Fruit fly (Drosophila melanogaster) whole organism, prepupa: Measurements from ENCODE around the gene ND-18.

Source experiments
- CG16779 ChIP-seq: fragments of 200-800 bp; sonication (Bioruptor generic); optimal IDR thresholded peaks from 3 replicates; lab custom pipeline; 2017; ENCODE audit warnings: missing biosample characterization, mild to moderate bottlenecking, missing genetic modification characterization
- CG3919 ChIP-seq: fragments of 200-800 bp; sonication (Bioruptor generic); optimal IDR thresholded peaks from 3 replicates; lab custom pipeline; 2016; ENCODE audit warnings: missing biosample characterization, missing genetic modification characterization
- CG7368 ChIP-seq: fragments of 200-800 bp; sonication (Bioruptor generic); optimal IDR thresholded peaks from 3 replicates; lab custom pipeline; 2016; ENCODE audit warnings: missing biosample characterization, missing genetic modification characterization

DNA sequence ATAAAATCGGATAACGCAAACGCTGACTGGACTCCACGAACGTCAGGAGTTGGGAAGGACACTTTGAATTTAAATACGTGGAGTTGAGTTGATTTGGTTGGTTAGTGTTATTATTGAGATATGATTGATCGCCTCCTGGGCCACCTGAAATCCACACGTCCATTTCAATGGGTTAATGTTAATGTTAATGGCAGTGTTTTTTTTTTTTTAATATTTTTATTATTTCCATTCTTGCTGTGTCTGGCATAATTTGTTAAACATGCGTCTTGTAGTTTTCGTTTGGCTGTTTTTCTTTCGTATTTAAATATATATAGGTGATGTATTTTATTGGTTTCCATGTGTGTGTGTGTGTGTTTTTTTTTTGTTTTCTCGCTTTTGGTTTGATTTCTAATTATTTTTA lies 39.4 kb downstream of the ND-18 start, which contains the start of gene CG12231:
- no peak for TF ChIP-seq CG3919
- TF ChIP-seq CG7368, result no peak
- no peak for TF ChIP-seq CG16779
